Fruit fly (Drosophila melanogaster) whole organism, embryonic: ENCODE measurements around the gene SsRbeta.

ENCODE experiments used
- Bteb2 ChIP-seq: fragments of 200-800 bp; sonication (Bioruptor generic); optimal IDR thresholded peaks from 2 replicates; lab custom pipeline; 2016; ENCODE audit warnings: missing biosample characterization, missing genetic modification characterization
- CG12071 ChIP-seq: fragments of 200-800 bp; sonication (Bioruptor generic); optimal IDR thresholded peaks from 3 replicates; lab custom pipeline; 2018; ENCODE audit warnings: missing biosample characterization, mild to moderate bottlenecking, missing genetic modification characterization
- CG1529 ChIP-seq: fragments of 200-800 bp; sonication (Bioruptor generic); optimal IDR thresholded peaks from 3 replicates; lab custom pipeline; 2018; ENCODE audit warnings: missing biosample characterization, missing genetic modification characterization
- CG1602 ChIP-seq: fragments of 200-800 bp; sonication (Bioruptor generic); optimal IDR thresholded peaks from 3 replicates; lab custom pipeline; 2016; ENCODE audit warnings: missing biosample characterization, missing genetic modification characterization
- CG17568 ChIP-seq: fragments of 200-800 bp; sonication (Bioruptor generic); optimal IDR thresholded peaks from 2 replicates; lab custom pipeline; 2018; ENCODE audit warnings: missing biosample characterization, mild to moderate bottlenecking, missing genetic modification characterization, moderate library complexity
- CG17912 ChIP-seq: fragments of 200-800 bp; sonication (Bioruptor generic); optimal IDR thresholded peaks from 2 replicates; lab custom pipeline; 2018; ENCODE audit warnings: missing biosample characterization, mild to moderate bottlenecking, missing genetic modification characterization
- CG3995 ChIP-seq: fragments of 200-800 bp; sonication (Bioruptor generic); optimal IDR thresholded peaks from 3 replicates; lab custom pipeline; 2016; ENCODE audit warnings: missing biosample characterization, missing genetic modification characterization
- CG4617 ChIP-seq: fragments of 200-800 bp; sonication (Bioruptor generic); optimal IDR thresholded peaks from 3 replicates; lab custom pipeline; 2016; ENCODE audit warnings: missing biosample characterization, missing genetic modification characterization, borderline replicate concordance
- CG5180 ChIP-seq: fragments of 200-800 bp; sonication (Bioruptor generic); optimal IDR thresholded peaks from 3 replicates; lab custom pipeline; 2017; ENCODE audit warnings: missing biosample characterization, missing genetic modification characterization, mild to moderate bottlenecking, moderate library complexity, missing genetic modification reagents
- CG7963 ChIP-seq: fragments of 200-800 bp; sonication (Bioruptor generic); IDR thresholded peaks from 3 replicates; pipeline ENCODE4 v1.3.6; 2022; ENCODE audit warnings: missing biosample characterization, missing genetic modification characterization; ENCODE audit not compliant: partially characterized antibody
- CG8281 ChIP-seq: fragments of 200-800 bp; sonication (Bioruptor generic); optimal IDR thresholded peaks from 2 replicates; lab custom pipeline; 2018; ENCODE audit warnings: missing biosample characterization, mild to moderate bottlenecking, missing genetic modification characterization, moderate library complexity
- CG8359 ChIP-seq: fragments of 200-800 bp; sonication (Bioruptor generic); optimal IDR thresholded peaks from 2 replicates; lab custom pipeline; 2017; ENCODE audit warnings: missing biosample characterization, mild to moderate bottlenecking, missing genetic modification characterization, borderline replicate concordance
- CG8924 ChIP-seq: fragments of 200-800 bp; optimal IDR thresholded peaks from 3 replicates; lab custom pipeline; 2019; ENCODE audit warnings: missing biosample characterization, mild to moderate bottlenecking, missing genetic modification characterization, moderate library complexity
- CoRest ChIP-seq: fragments of 200-800 bp; sonication (Bioruptor generic); optimal IDR thresholded peaks from 3 replicates; lab custom pipeline; 2018; ENCODE audit warnings: missing biosample characterization, mild to moderate bottlenecking, missing genetic modification characterization, moderate library complexity
- Doc2 ChIP-seq: fragments of 200-800 bp; sonication (Bioruptor generic); IDR thresholded peaks from 2 replicates; pipeline ENCODE4 v1.3.6; 2022; ENCODE audit warnings: missing biosample characterization, missing genetic modification characterization
- Gug ChIP-seq: fragments of 200-800 bp; sonication (Bioruptor generic); IDR thresholded peaks from 4 replicates; pipeline ENCODE4 v1.3.6; 2022; ENCODE audit warnings: missing biosample characterization, missing genetic modification characterization
- Hmx ChIP-seq: fragments of 200-800 bp; sonication (Bioruptor generic); optimal IDR thresholded peaks from 2 replicates; lab custom pipeline; 2016; ENCODE audit warnings: missing biosample characterization, missing genetic modification characterization
- MTF-1 ChIP-seq: fragments of 200-800 bp; sonication (Bioruptor generic); optimal IDR thresholded peaks from 2 replicates; lab custom pipeline; 2018; ENCODE audit warnings: missing biosample characterization, mild to moderate bottlenecking, missing genetic modification characterization, borderline replicate concordance
- Nf-YA ChIP-seq: fragments of 200-800 bp; sonication (Bioruptor generic); IDR thresholded peaks from 2 replicates; pipeline ENCODE4 v1.3.6; 2022; ENCODE audit warnings: missing biosample characterization, missing genetic modification characterization
- Nf-YB ChIP-seq: fragments of 200-800 bp; sonication (Bioruptor generic); optimal IDR thresholded peaks from 3 replicates; lab custom pipeline; 2019; ENCODE audit warnings: missing biosample characterization, mild to moderate bottlenecking, missing genetic modification characterization, moderate library complexity
- Nf-YC ChIP-seq: fragments of 200-800 bp; optimal IDR thresholded peaks from 3 replicates; lab custom pipeline; 2019; ENCODE audit warnings: missing biosample characterization, mild to moderate bottlenecking, missing genetic modification characterization, moderate library complexity
- Oli ChIP-seq: fragments of 200-800 bp; sonication (Bioruptor generic); optimal IDR thresholded peaks from 2 replicates; lab custom pipeline; 2018; ENCODE audit warnings: missing biosample characterization, mild to moderate bottlenecking, missing genetic modification characterization, moderate library complexity
- Rfx ChIP-seq: fragments of 200-800 bp; sonication (Bioruptor generic); IDR thresholded peaks from 2 replicates; pipeline ENCODE4 v1.3.6; 2022; ENCODE audit warnings: missing biosample characterization, missing genetic modification characterization
- YL-1 ChIP-seq: fragments of 200-800 bp; sonication (Bioruptor generic); optimal IDR thresholded peaks from 3 replicates; lab custom pipeline; 2017; ENCODE audit warnings: missing biosample characterization, mild to moderate bottlenecking, missing genetic modification characterization
- ase ChIP-seq: fragments of 200-800 bp; sonication (Bioruptor generic); IDR thresholded peaks from 3 replicates; pipeline ENCODE4 v1.3.6; 2022; ENCODE audit warnings: missing biosample characterization, missing genetic modification characterization
- bab2 ChIP-seq: fragments of 200-800 bp; sonication (Bioruptor generic); optimal IDR thresholded peaks from 2 replicates; lab custom pipeline; 2016; ENCODE audit warnings: missing biosample characterization, missing genetic modification characterization
- bowl ChIP-seq: fragments of 200-800 bp; sonication (Bioruptor generic); IDR thresholded peaks from 2 replicates; pipeline ENCODE4 v1.3.6; 2022; ENCODE audit warnings: missing biosample characterization, missing genetic modification characterization
- chif ChIP-seq, 2 experiments: fragments of 200-800 bp; sonication (Bioruptor generic); optimal IDR thresholded peaks; 3 replicates each; lab custom pipeline; 2016; ENCODE audit warnings: missing biosample characterization in 2 of 2, missing genetic modification characterization in 2 of 2
- chm ChIP-seq: fragments of 200-800 bp; sonication (Bioruptor generic); IDR thresholded peaks from 2 replicates; pipeline ENCODE4 v1.3.6; 2022; ENCODE audit warnings: missing biosample characterization, missing genetic modification characterization
- chn ChIP-seq: fragments of 200-800 bp; sonication (Bioruptor generic); optimal IDR thresholded peaks from 2 replicates; lab custom pipeline; 2016; ENCODE audit warnings: missing biosample characterization, missing genetic modification characterization
- dm ChIP-seq: fragments of 200-800 bp; sonication (Bioruptor generic); optimal IDR thresholded peaks from 3 replicates; lab custom pipeline; 2016; ENCODE audit warnings: missing biosample characterization, missing genetic modification characterization
- ftz-f1 ChIP-seq: fragments of 200-800 bp; sonication (Bioruptor generic); optimal IDR thresholded peaks from 2 replicates; lab custom pipeline; 2016; ENCODE audit warnings: missing biosample characterization, missing genetic modification characterization
- h ChIP-seq: fragments of >200 bp; optimal IDR thresholded peaks from 2 replicates; lab custom pipeline; 2017
- jigr1 ChIP-seq: fragments of 200-800 bp; sonication (Bioruptor generic); IDR thresholded peaks from 3 replicates; pipeline ENCODE4 v1.3.6; 2022; ENCODE audit warnings: missing biosample characterization, missing genetic modification characterization
- jing ChIP-seq: fragments of 200-800 bp; sonication (Bioruptor generic); optimal IDR thresholded peaks from 2 replicates; lab custom pipeline; 2018; ENCODE audit warnings: missing biosample characterization, mild to moderate bottlenecking, missing genetic modification characterization
- kah ChIP-seq: fragments of 200-800 bp; sonication (Bioruptor generic); optimal IDR thresholded peaks from 2 replicates; lab custom pipeline; 2018; ENCODE audit warnings: missing biosample characterization, mild to moderate bottlenecking, missing genetic modification characterization
- ken ChIP-seq: fragments of 200-800 bp; sonication (Bioruptor generic); IDR thresholded peaks from 3 replicates; pipeline ENCODE4 v1.3.6; 2022; ENCODE audit warnings: missing biosample characterization, missing genetic modification characterization
- lilli ChIP-seq: fragments of 200-800 bp; sonication (Bioruptor generic); optimal IDR thresholded peaks from 3 replicates; lab custom pipeline; 2016; ENCODE audit warnings: missing biosample characterization, missing genetic modification characterization
- maf-S ChIP-seq: fragments of 200-800 bp; sonication (Bioruptor generic); optimal IDR thresholded peaks from 2 replicates; lab custom pipeline; 2016; ENCODE audit warnings: missing biosample characterization, missing genetic modification characterization
- mam ChIP-seq: fragments of 200-800 bp; sonication (Bioruptor generic); optimal IDR thresholded peaks from 3 replicates; lab custom pipeline; 2016; ENCODE audit warnings: missing biosample characterization, missing genetic modification characterization
- nerfin-2 ChIP-seq: fragments of 200-800 bp; sonication (Bioruptor generic); IDR thresholded peaks from 2 replicates; pipeline ENCODE4 v1.3.6; 2022; ENCODE audit warnings: missing biosample characterization, missing genetic modification characterization; ENCODE audit not compliant: partially characterized antibody
- odd ChIP-seq: fragments of 200-800 bp; sonication (Bioruptor generic); optimal IDR thresholded peaks from 2 replicates; lab custom pipeline; 2017; ENCODE audit warnings: missing biosample characterization, mild to moderate bottlenecking, missing genetic modification characterization
- p53 ChIP-seq: fragments of 200-800 bp; sonication (Bioruptor generic); optimal IDR thresholded peaks from 2 replicates; lab custom pipeline; 2016; ENCODE audit warnings: missing biosample characterization, missing genetic modification characterization
- pb ChIP-seq: fragments of 200-800 bp; sonication (Bioruptor generic); optimal IDR thresholded peaks from 3 replicates; lab custom pipeline; 2016; ENCODE audit warnings: missing biosample characterization, missing genetic modification characterization
- phol ChIP-seq: fragments of 200-800 bp; sonication (Bioruptor generic); optimal IDR thresholded peaks from 3 replicates; lab custom pipeline; 2018; ENCODE audit warnings: missing biosample characterization, mild to moderate bottlenecking, missing genetic modification characterization, moderate library complexity
- sd ChIP-seq: fragments of 200-800 bp; sonication (Bioruptor generic); optimal IDR thresholded peaks from 3 replicates; lab custom pipeline; 2018; ENCODE audit warnings: missing biosample characterization, mild to moderate bottlenecking, missing genetic modification characterization, moderate library complexity
- shn ChIP-seq: fragments of 200-800 bp; sonication (Bioruptor generic); optimal IDR thresholded peaks from 3 replicates; lab custom pipeline; 2016; ENCODE audit warnings: missing biosample characterization, missing genetic modification characterization
- tgo ChIP-seq: fragments of 200-800 bp; sonication (Bioruptor generic); IDR thresholded peaks from 3 replicates; pipeline ENCODE4 v1.3.6; 2022; ENCODE audit warnings: missing biosample characterization, missing genetic modification characterization
- tll ChIP-seq, 2 experiments: fragments of 200-800 bp in 1 of 2; fragments of >200 bp in 1 of 2; sonication (Bioruptor generic) in 1 of 2; optimal IDR thresholded peaks; 2 replicates each; lab custom pipeline; 2017 to 2019; ENCODE audit warnings: missing biosample characterization in 2 of 2, missing genetic modification characterization in 2 of 2, mild to moderate bottlenecking in 1 of 2, moderate library complexity in 1 of 2

Gene SsRbeta

DNA sequence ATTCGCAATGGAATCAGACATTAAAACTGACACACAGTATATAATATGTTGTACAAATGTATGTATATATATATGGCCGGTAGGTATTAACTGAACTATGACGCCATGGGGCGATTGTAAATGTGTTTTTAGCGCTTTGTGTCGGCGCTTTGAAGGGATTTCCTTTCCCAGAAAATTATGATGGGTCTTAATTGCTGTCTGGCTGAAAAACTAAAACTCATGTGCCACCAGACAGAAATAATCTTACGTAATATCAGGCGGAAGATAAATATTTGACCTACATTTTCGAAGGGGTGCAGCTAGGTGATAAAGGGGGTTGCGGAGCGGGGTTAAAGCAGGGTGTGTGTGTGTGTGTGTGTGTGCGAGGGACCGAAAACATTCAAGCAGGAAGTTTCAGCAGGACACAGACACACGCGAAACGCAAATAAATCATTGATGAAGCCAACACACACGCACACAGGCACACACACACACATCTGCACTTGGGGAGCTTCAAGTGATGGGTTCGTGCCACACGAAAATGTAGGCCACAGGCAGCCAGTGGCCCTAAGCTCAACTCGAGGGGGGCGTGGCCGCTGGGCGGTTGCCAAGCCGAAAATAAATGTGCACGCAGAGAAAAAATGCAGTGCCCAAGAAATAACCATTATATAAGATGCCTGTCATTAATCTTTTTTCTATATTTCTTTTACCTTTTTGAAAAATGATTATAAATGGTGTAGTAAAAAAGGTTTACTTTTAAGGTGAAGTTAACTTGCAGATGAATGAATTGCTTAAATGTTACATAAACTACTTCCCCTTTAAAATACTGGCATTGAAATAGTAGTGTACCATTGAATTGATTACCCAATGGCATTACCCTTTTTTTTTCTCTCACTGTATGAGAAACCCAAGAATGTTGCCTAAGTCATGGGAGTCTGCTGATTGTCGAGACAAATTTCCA is 28.1 kb downstream of the SsRbeta start (continued):
- TF ChIP-seq Doc2 = no peak
- no peak for TF ChIP-seq Nf-YA (GFP tag; lab: Robert Waterston, UW)
- no peak for TF ChIP-seq CG17912 (GFP tag; lab: Kevin White, UChicago)
- TF ChIP-seq tll (GFP tag; optimal IDR thresholded peaks at IDR 0.05; lab: Kevin White, UChicago) = no peak
- TF ChIP-seq chm (GFP tag; lab: Robert Waterston, UW) = no peak
- peak; percentile 0 for TF ChIP-seq dm (GFP tag; lab: Kevin White, UChicago)
- no peak for TF ChIP-seq CG5180 (GFP tag; lab: Kevin White, UChicago)
- TF ChIP-seq CG8924 (tag; lab: Kevin White, UChicago) = peak; percentile 51
- no peak for TF ChIP-seq ftz-f1
- peak; percentile 56 for TF ChIP-seq CG1529 (GFP tag; lab: Kevin White, UChicago)
- no peak for TF ChIP-seq CG12071 (GFP tag; lab: Kevin White, UChicago)
- peak; percentile 51 for TF ChIP-seq mam (GFP tag; lab: Kevin White, UChicago)
- no peak for TF ChIP-seq ken (GFP tag; lab: Robert Waterston, UW)
- no peak; the same call in 3 of the 4 replicates for TF ChIP-seq Gug (GFP tag; lab: Robert Waterston, UW)
- no peak for TF ChIP-seq bab2 (GFP tag; lab: Kevin White, UChicago)
- TF ChIP-seq odd (GFP tag; lab: Kevin White, UChicago) = no peak
- peak; percentile 51; the same call in 1 of the 3 replicates for TF ChIP-seq jigr1 (GFP tag; lab: Robert Waterston, UW)
- TF ChIP-seq MTF-1 = no peak
- no peak for TF ChIP-seq jing (GFP tag; lab: Kevin White, UChicago)
- TF ChIP-seq Nf-YC (tag; lab: Kevin White, UChicago) = no peak
- no peak for TF ChIP-seq h (lab: Kevin White, UChicago)
- no peak for TF ChIP-seq bowl (GFP tag; lab: Robert Waterston, UW)
- TF ChIP-seq p53 = no peak
- TF ChIP-seq Bteb2 (GFP tag; lab: Kevin White, UChicago) = peak; percentile 44
- no peak for TF ChIP-seq YL-1 (GFP tag; lab: Kevin White, UChicago)
- TF ChIP-seq pb (GFP tag; lab: Kevin White, UChicago) = no peak
- TF ChIP-seq CG3995 (GFP tag; lab: Kevin White, UChicago) = peak; percentile 3
- peak; percentile 45 for TF ChIP-seq CG1602
- peak; percentile 8 for TF ChIP-seq CG17568 (GFP tag; lab: Kevin White, UChicago)
- 0 out of 2 replicates have a peak, but pooled peaks have one; percentile 26 for TF ChIP-seq Rfx
- TF ChIP-seq ase (GFP tag; lab: Robert Waterston, UW) = no peak
- peak; percentile 20 for TF ChIP-seq CG8281 (tag; lab: Kevin White, UChicago)
- TF ChIP-seq Oli (tag; lab: Kevin White, UChicago) = peak; percentile 58
- TF ChIP-seq CG7963 (GFP tag; lab: Robert Waterston, UW) = no peak
- TF ChIP-seq shn (GFP tag; lab: Kevin White, UChicago) = peak; percentile 29
- peak; percentile 64 for TF ChIP-seq lilli (GFP tag; lab: Kevin White, UChicago)
- TF ChIP-seq Nf-YB (GFP tag; lab: Kevin White, UChicago) = no peak
- no peak for TF ChIP-seq nerfin-2 (GFP tag; lab: Robert Waterston, UW)
- TF ChIP-seq phol = peak; percentile 74
- TF ChIP-seq Hmx (GFP tag; lab: Kevin White, UChicago) = no peak
- peak; percentile 48 for TF ChIP-seq sd (tag; lab: Kevin White, UChicago)
- TF ChIP-seq chif (GFP tag; optimal IDR thresholded peaks at IDR 0.05; lab: Kevin White, UChicago) = peak in 1 of 2 experiments; percentile 59
- peak; percentile 47 for TF ChIP-seq chn (GFP tag; lab: Kevin White, UChicago)
- TF ChIP-seq CG4617 (GFP tag; lab: Kevin White, UChicago) = no peak
- TF ChIP-seq tgo = peak; percentile 35; the same call in 2 of the 3 replicates
- TF ChIP-seq CG8359 (GFP tag; lab: Kevin White, UChicago) = no peak
- peak; percentile 74 for TF ChIP-seq CoRest (tag; lab: Kevin White, UChicago)
- TF ChIP-seq kah (GFP tag; lab: Kevin White, UChicago) = no peak
- TF ChIP-seq maf-S = peak; percentile 14
